Worm (Caenorhabditis elegans) whole organism, dauer: ENCODE measurements around the gene ttx-3.

Source experiments
- unc-62 ChIP-seq: sonication (generic microtip); optimal IDR thresholded peaks from 2 replicates; lab custom pipeline; 2017; ENCODE audit warnings: missing biosample characterization, missing genetic modification reagents, missing genetic modification characterization

The ttx-3 gene

DNA sequence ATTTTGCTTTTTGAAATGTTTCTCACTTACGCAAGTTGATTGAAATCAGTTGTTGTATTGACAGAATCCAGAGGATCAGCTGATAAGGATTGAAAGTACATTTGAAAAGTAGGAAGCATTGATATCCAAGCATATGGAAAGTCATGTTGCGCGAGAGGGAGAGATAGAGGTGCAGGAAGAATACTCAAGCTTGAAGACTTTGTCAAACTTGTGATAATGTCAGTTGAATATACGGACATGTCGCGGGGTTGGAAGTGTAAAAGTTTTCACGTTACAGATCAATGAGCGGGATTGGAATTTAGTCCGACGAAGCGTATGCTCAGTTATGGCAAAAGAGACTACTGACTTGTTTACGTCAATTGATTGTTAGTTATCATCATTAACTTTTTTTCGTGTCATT, at the start of gene ttx-3:
TSS of gene ttx-3 (minus strand) at position 101 of the 400 bp plus-strand sequence.
- TF ChIP-seq unc-62 (GFP tag; lab: Kevin White, UChicago) = no peak

DNA sequence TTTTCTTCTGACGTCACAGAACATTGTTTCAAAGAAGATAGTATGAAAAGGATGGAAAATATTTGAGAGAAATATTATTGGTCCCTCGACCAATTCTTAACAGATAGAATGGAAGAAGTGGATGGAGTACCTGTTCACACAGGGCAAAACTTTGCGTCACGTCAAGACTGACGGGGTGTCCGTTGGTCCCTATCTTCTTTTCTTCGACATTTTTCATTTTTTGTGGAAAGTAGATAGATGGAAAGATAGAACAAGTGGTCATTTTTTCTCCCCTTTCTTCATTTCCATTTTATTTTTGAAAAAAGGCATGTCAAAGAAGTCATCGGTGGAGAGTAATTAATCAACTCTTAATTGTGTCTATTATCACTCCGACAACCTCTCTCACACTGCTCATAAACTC, 49.5 kb upstream of the ttx-3 start:
- TF ChIP-seq unc-62 (GFP tag; lab: Kevin White, UChicago) = no peak

DNA sequence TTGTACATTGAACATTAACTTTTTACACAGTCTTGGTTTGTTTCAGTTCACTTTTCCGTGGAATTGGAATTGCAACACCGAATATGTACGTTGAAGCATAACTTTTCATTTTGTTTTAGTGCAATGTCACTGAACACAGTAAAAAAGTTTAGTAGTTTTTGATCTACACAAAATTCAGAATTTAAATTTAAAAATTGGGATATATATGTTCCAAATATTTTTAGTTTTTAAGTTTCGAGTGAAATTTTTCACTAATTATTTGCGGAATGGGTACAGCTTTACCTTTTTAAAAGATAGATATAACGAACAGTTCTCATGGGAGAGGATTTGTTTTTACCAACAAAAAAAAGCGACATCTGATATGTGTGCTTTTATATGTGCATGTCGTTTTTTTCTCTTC, 47.6 kb upstream of the ttx-3 start:
- TF ChIP-seq unc-62 (GFP tag; lab: Kevin White, UChicago) = no peak

DNA sequence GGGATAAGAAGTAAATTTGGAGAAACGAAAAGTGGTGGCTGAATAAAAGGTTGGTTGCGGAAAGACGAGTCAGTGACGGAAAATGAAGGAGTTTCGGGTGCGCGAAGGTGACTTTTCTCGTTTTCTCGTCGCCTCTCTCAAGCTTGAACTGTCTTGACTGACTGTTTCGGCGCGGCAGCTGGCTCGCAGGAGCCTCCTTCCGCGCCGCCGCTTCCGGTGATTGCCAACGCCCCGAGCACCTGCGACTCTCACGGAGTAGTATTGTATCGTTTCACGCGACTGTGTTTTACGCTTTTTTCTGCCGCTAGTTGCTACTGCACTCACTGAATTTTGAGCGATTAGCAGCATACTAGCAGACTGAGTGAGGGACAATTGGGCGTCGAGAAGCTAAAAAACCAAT, 45.5 kb upstream of the ttx-3 start, which contains the start of gene C34E11.2:
TSS of gene C34E11.2 (minus strand) at position 84 of the 400 bp plus-strand sequence.
- TF ChIP-seq unc-62 (GFP tag; lab: Kevin White, UChicago) = no peak

DNA sequence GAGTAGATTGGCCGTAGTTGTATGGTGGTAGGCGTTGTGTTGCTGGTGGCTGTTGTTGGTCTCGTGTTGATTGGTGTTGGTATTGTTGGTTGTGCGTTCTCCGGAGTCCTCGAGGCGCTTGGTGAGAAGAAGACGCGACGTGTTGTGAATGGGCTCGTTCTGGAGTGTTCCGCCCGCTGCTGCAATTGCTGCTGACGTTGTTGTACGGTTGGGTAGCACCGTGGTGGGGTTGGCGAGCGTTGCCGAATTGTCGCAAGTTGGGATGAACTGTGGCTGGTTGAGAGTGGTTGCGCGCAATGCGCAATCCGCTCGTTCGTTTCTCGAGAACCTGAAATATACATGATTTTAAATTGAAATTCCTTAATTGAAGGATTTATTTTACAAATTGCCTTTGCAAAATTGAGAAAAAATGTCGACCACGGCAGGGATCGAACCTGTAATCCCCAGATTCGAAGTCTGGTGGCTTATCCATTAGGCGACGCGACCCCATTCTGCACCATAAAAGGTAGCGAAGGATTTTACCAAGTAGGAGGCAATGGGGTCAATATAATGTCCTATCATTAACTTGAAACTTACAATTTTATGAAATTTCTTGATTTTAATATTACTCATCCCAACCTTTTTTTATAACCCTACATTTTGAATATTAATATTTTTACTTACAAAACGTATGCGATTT, 37.1 kb upstream of the ttx-3 start:
- TF ChIP-seq unc-62 (GFP tag; lab: Kevin White, UChicago) = no peak

DNA sequence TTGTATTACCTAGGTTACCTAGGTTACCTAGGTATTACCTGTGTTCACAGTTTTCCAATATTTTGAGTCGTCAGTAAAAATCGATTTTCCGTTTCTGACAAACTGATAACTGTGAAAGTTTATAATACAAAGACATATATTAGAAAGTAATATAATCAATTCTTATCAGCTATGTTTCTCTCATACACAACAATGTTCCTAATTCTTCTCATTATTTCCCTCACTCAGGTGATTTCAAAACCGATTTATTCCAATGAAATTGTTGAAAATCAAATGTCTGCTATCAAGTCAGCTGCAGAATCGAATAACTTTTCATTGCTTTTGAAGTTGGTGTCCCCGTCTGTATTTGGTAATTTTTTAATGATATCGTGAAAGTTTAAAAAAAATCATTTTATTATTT, 34.9 kb upstream of the ttx-3 start, which contains the start of gene C34E11.4:
TSS of gene C34E11.4 (plus strand) at position 154 of the 400 bp plus-strand sequence.
- no peak for TF ChIP-seq unc-62 (GFP tag; lab: Kevin White, UChicago)

DNA sequence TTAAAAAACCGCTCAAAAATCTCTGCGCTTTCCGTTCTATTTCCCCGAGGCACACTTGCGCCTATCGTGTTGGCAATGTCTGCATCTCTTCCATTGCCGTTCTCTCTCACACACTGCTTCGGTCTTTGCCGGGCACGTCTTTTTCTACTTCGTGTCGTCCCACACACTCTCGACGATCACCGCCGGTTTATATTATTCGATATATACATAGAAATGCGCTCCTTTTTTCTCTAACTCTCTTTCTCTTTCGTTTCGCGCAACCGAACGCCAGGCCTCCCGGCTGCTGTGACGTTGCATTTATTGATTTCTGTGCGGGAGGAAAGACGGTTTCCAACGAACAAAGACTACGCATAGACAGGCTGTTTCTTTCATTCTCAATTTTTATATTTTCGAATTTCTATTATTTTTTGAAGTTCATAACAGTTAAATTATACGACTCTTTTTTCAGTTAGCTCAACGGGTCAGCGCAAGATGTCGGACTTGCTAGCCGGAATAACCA, 28.9 kb upstream of the ttx-3 start, which contains the start of gene rsd-3:
TSS of gene rsd-3 (plus strand) at position 449 of the 499 bp plus-strand sequence.
- no peak for TF ChIP-seq unc-62 (GFP tag; lab: Kevin White, UChicago)

DNA sequence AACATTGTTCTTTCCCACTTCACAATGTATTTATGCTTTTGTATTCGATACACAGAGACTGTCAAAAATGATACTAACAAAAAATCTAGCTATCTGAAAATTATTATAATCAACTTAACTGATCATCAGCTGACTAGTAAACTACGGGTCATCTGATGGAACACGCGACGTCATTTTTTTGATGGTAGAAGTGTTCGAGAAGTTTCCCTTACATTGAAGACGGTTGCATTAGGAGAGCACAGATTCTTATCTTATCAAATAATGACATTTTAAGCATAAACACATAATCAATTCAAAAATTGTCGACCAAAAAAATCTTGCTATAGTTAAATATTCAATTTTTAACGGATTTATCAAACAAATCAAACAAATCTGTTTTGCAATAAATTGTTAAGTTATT, 23.6 kb upstream of the ttx-3 start:
- no peak for TF ChIP-seq unc-62 (GFP tag; lab: Kevin White, UChicago)

DNA sequence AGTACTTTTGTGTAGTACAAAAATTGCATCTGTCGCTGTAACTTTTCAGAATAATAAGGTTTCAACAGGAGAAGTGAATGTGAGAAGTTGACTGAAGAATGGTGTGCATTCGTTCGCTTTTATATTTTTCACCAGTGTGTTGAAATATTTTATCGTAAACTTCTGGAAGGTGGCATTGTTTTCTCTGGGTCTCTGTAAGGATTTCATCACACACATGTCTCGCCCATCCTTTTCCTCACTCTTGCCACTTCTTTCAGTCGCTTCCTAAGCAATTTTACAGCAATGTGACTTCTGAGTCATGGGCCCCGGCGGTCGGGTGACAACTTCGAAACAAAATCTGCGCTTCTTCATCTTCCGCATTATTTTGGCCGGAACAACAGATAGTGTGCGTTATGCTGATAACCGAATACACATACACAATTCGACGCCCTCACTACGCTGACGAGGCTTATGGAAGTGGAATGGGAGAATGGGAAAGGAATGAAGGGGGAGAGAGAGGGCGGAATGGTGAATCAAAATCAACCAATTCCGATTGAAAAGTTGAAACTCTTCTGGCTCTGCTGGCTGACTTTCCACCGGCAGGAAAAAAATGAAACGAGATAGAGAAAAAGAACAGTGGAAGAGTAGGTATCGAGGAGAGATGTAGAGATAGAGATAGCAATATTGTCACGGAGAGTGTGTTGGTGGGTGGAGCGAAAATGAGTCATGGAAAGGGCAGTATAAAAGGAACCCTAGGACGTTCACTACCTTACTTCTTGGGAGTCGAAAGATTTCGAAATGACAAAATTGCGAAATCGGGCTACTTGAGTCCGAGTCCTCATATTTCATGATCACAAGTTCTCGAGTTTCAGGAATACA, 22.4 kb upstream of the ttx-3 start:
- no peak for TF ChIP-seq unc-62 (GFP tag; lab: Kevin White, UChicago)

DNA sequence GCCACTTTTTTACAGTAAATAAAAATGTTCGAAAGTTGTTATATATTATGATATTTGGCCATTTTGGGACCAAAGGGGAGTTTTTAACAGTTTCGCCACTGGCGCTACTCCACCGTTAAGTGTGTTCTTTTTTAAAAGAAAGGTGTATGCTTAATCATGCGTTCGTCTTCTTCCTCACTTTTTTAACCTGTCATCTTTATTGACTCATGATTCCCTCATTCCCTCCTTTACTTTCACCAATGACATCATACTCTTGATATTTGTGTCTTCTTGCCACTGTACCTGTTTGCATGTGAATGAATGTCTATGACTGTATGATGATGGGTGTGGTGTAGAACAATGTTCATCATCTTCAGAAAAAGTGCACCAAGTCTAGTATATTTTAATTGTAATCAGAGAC, 21.4 kb upstream of the ttx-3 start:
- no peak for TF ChIP-seq unc-62 (GFP tag; lab: Kevin White, UChicago)

DNA sequence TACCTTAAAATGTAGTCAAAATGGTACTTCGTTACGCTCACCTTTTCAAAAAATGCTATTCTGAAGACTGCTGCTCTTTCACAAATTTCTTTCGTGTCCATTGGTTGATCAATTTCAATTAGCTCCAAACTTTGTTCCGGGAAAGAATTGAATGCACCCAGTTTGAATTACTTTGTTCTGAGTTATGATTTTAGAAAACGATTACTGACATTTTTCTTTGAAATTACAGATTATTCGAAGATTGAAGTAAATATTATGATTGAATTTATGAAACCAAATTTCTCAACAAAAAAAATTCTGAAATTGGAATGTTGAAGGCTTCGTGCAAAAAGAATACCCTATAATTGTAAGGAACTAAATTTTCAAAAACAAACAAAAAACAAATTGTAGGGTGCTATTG, 15.1 kb upstream of the ttx-3 start, which contains the start of gene Y102F5A.1:
TSS of gene Y102F5A.1 (minus strand) at position 101 of the 400 bp plus-strand sequence.
- no peak for TF ChIP-seq unc-62 (GFP tag; lab: Kevin White, UChicago)

DNA sequence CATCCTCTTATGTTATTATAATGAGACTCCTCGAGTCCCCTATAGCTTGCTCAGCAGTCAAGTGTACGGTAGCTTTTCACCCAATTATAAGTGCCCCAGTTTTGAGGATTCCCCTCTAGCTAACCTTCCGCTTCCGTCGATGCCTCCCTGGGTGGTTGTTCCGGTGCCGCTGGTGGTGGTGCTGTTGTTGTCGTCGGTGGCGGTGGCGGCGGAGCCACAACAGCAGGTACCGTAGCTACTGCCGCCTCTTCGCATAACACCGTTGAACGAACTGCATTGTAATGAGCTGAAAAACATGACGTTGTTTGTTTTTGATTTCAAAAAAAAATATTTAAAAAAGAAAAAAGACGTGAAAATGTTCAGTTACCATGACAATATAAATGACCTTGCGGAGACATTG, 2.7 kb downstream of the ttx-3 start:
- no peak for TF ChIP-seq unc-62 (GFP tag; lab: Kevin White, UChicago)

DNA sequence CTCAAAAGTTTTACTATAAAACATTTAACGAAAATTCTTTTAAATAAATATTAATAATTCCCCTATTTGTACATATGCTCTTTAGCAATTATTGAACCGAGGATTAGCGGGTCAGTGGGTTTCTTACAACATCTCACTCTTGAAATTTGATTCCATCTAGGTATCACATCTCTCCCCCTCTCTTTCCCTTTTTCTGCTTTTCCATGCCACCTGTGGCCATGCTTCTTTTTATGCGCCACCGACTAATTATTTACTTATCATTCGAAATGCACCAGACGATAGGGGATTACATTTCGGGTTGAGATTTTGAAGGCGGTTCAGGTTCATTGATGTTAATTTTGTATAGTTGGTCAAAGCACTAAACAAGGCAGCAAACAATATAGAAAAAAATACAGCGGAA, 3.3 kb downstream of the ttx-3 start:
- TF ChIP-seq unc-62 (GFP tag; lab: Kevin White, UChicago) = no peak

DNA sequence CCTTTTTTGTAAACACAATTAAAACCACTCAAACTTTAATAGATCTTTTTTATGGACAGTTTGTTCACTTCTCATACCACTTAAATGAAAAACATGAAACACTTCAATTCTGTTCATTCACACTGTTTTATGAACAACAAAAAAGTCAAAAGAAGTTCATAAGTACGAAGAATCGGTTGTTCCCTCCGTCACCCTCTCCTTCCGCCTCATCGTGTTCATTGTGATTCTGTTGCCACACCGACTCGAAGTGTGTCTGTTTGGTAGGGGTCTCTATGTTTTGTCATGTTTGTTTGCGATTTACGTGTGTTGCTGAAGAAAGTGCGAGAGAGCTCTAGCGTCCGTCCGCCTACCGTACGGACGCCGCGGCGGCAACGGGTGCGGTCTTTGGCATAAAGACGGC, 10.4 kb downstream of the ttx-3 start, which contains the start of gene lact-7:
TSS of gene lact-7 (plus strand) at position 301 of the 400 bp plus-strand sequence.
- no peak for TF ChIP-seq unc-62 (GFP tag; lab: Kevin White, UChicago)

DNA sequence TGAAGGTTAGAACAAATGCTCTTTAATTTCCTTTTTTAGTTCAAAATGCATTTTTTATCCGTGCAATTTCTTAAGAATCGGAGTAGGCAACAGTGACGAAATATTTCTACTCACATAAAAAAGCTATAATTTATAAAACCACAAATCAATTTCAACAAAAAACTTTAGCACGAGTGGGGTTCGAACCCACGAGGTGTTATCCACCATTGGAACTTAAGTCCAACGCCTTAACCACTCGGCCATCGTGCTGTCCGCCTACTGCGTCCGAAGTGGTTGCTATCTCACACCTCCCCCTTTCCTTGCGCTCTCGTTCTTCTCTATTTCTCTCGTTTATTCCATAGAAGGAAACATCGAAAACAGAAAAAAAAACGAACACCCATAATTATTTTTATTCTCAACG, 11.5 kb downstream of the ttx-3 start:
- TF ChIP-seq unc-62 (GFP tag; lab: Kevin White, UChicago) = no peak

DNA sequence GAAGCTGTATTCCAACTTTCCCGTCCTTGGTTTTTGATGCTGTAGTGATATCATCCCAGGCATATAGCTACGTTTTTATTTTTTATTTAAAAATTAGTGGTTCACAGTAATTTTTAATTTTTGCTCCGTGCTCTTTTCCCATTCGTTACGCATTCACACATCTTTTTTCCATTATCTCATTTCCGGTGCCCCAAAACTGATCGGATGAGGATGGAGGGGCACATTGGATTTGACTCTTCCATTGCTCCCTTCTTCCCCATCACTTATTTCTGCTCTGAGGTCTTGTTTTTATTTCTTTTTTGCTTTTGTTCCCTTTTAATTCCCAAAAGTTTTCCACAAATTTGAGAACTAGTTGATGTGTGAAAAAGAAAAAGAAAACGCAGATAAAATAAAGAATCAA, 16.0 kb downstream of the ttx-3 start:
- TF ChIP-seq unc-62 (GFP tag; lab: Kevin White, UChicago) = no peak
